Fruit fly (Drosophila melanogaster) whole organism, adult: Measurements from ENCODE around the gene CG5404.

ENCODE experiments used
- CG11617 ChIP-seq: fragments of 200-800 bp; sonication (Bioruptor generic); optimal IDR thresholded peaks from 2 replicates; lab custom pipeline; 2017; ENCODE audit warnings: mild to moderate bottlenecking, missing biosample characterization, missing genetic modification reagents, missing genetic modification characterization
- CG12768 ChIP-seq: fragments of 200-800 bp; sonication (Bioruptor generic); optimal IDR thresholded peaks from 2 replicates; lab custom pipeline; 2017; ENCODE audit warnings: missing biosample characterization, missing genetic modification characterization, mild to moderate bottlenecking, moderate library complexity, missing genetic modification reagents
- CG14711 ChIP-seq: fragments of 200-800 bp; sonication (Bioruptor generic); optimal IDR thresholded peaks from 2 replicates; lab custom pipeline; 2018; ENCODE audit warnings: missing biosample characterization, mild to moderate bottlenecking, missing genetic modification characterization, moderate library complexity
- CG1620 ChIP-seq: fragments of 200-800 bp; sonication (Bioruptor generic); optimal IDR thresholded peaks from 2 replicates; lab custom pipeline; 2016; ENCODE audit warnings: missing biosample characterization, missing genetic modification characterization
- CG33017 ChIP-seq: fragments of 200-800 bp; sonication (Bioruptor generic); optimal IDR thresholded peaks from 2 replicates; lab custom pipeline; 2018; ENCODE audit warnings: missing biosample characterization, mild to moderate bottlenecking, missing genetic modification characterization, moderate library complexity
- CG5204 ChIP-seq: fragments of 200-800 bp; sonication (Bioruptor generic); optimal IDR thresholded peaks from 2 replicates; lab custom pipeline; 2016; ENCODE audit warnings: missing biosample characterization, missing genetic modification characterization
- CG7045 ChIP-seq: fragments of 200-800 bp; sonication (Bioruptor generic); optimal IDR thresholded peaks from 2 replicates; lab custom pipeline; 2017; ENCODE audit warnings: missing biosample characterization, mild to moderate bottlenecking, missing genetic modification characterization
- CG7101 ChIP-seq: fragments of 200-800 bp; sonication (Bioruptor generic); optimal IDR thresholded peaks from 2 replicates; lab custom pipeline; 2018; ENCODE audit warnings: missing biosample characterization, mild to moderate bottlenecking, missing genetic modification characterization, moderate library complexity
- Clk ChIP-seq: fragments of 200-800 bp; sonication (Bioruptor generic); optimal IDR thresholded peaks from 2 replicates; lab custom pipeline; 2017; ENCODE audit warnings: missing biosample characterization, missing genetic modification characterization
- Crg-1 ChIP-seq: fragments of 200-800 bp; sonication (Bioruptor generic); optimal IDR thresholded peaks from 2 replicates; lab custom pipeline; 2016; ENCODE audit warnings: missing biosample characterization, missing genetic modification characterization
- Hr96 ChIP-seq: fragments of 200-800 bp; sonication (Bioruptor generic); optimal IDR thresholded peaks from 2 replicates; lab custom pipeline; 2016; ENCODE audit warnings: missing biosample characterization, missing genetic modification characterization
- Mnt ChIP-seq: fragments of 200-800 bp; sonication (Bioruptor generic); optimal IDR thresholded peaks from 2 replicates; lab custom pipeline; 2016; ENCODE audit warnings: missing biosample characterization, mild to moderate bottlenecking, missing genetic modification characterization
- bab1 ChIP-seq: fragments of 200-800 bp; sonication (Bioruptor generic); optimal IDR thresholded peaks from 3 replicates; lab custom pipeline; 2019; ENCODE audit warnings: missing biosample characterization, mild to moderate bottlenecking, missing genetic modification characterization, moderate library complexity
- cic ChIP-seq: fragments of 200-800 bp; sonication (Bioruptor generic); optimal IDR thresholded peaks from 2 replicates; lab custom pipeline; 2017; ENCODE audit warnings: missing biosample characterization, mild to moderate bottlenecking, missing genetic modification characterization, moderate library complexity
- cnc ChIP-seq, 2 experiments: fragments of >200 bp; optimal IDR thresholded peaks; 2 replicates each; lab custom pipeline; 2017
- kay ChIP-seq: fragments of 200-800 bp; sonication (Bioruptor generic); peaks from one replicate; lab custom pipeline; 2016; ENCODE audit warnings: missing biosample characterization, missing genetic modification characterization, borderline replicate concordance
- ovo ChIP-seq: fragments of 200-800 bp; sonication (Bioruptor generic); optimal IDR thresholded peaks from 2 replicates; lab custom pipeline; 2016; ENCODE audit warnings: missing biosample characterization, missing genetic modification characterization
- pad ChIP-seq: fragments of 200-800 bp; sonication (Bioruptor generic); optimal IDR thresholded peaks from 3 replicates; lab custom pipeline; 2017; ENCODE audit warnings: missing biosample characterization, missing genetic modification characterization, mild to moderate bottlenecking, moderate library complexity, missing genetic modification reagents
- tj ChIP-seq: fragments of 200-800 bp; sonication (Bioruptor generic); optimal IDR thresholded peaks from 3 replicates; lab custom pipeline; 2017; ENCODE audit warnings: missing biosample characterization, mild to moderate bottlenecking, missing genetic modification characterization, moderate library complexity
- toe ChIP-seq: fragments of 200-800 bp; sonication (Bioruptor generic); optimal IDR thresholded peaks from 2 replicates; lab custom pipeline; 2016; ENCODE audit warnings: missing biosample characterization, missing genetic modification characterization

Gene CG5404

dm6 chr3R:15696461-15697044, 7.9 kb upstream of the CG5404 start:
- TF ChIP-seq CG7101 (tag; lab: Kevin White, UChicago) (no peak), pad (GFP tag; lab: Kevin White, UChicago) (no peak), CG12768 (peak; percentile 10), Clk (GFP tag; lab: Kevin White, UChicago) (no peak), CG7045 (GFP tag; lab: Kevin White, UChicago) (peak; percentile 35), ovo (GFP tag; lab: Kevin White, UChicago) (peak; percentile 7), cic (peak; percentile 78), cnc (optimal IDR thresholded peaks at IDR 0.05; lab: Kevin White, UChicago) (no peak), CG33017 (tag; lab: Kevin White, UChicago) (peak; percentile 33), CG14711 (tag; lab: Kevin White, UChicago) (peak; percentile 1), kay (GFP tag; lab: Kevin White, UChicago) (peak; percentile 90)

- TF ChIP-seq Mnt (no peak), pad (GFP tag; lab: Kevin White, UChicago) (no peak), CG12768 (no peak), Crg-1 (no peak), CG7045 (GFP tag; lab: Kevin White, UChicago) (no peak), Hr96 (GFP tag; lab: Kevin White, UChicago) (no peak), cnc (optimal IDR thresholded peaks at IDR 0.05; lab: Kevin White, UChicago) (no peak), toe (GFP tag; lab: Kevin White, UChicago) (no peak), tj (GFP tag; lab: Kevin White, UChicago) (no peak), kay (GFP tag; lab: Kevin White, UChicago) (no peak), CG33017 (tag; lab: Kevin White, UChicago) (no peak), CG5204 (no peak), CG14711 (tag; lab: Kevin White, UChicago) (no peak), CG1620 (GFP tag; lab: Kevin White, UChicago) (no peak)
Measured at dm6 chr3R:15700801-15701200, 3.7 kb upstream of the CG5404 start.

- TF ChIP-seq cnc (optimal IDR thresholded peaks at IDR 0.05; lab: Kevin White, UChicago) (no peak), CG7045 (GFP tag; lab: Kevin White, UChicago) (no peak), pad (GFP tag; lab: Kevin White, UChicago) (no peak), Mnt (no peak), toe (GFP tag; lab: Kevin White, UChicago) (no peak), Clk (GFP tag; lab: Kevin White, UChicago) (no peak), CG12768 (no peak)
Measured at dm6 chr3R:15716485-15716884, 12.0 kb downstream of the CG5404 start, which contains the start of gene CG31294. TSS of gene CG31294 (minus strand) at chr3R:15716585.

dm6 chr3R:15730629-15731028, 26.2 kb downstream of the CG5404 start:
- TF ChIP-seq ovo (GFP tag; lab: Kevin White, UChicago) (no peak), toe (GFP tag; lab: Kevin White, UChicago) (no peak), CG7045 (GFP tag; lab: Kevin White, UChicago) (no peak), CG1620 (GFP tag; lab: Kevin White, UChicago) (no peak), bab1 (GFP tag; lab: Kevin White, UChicago) (no peak), CG12768 (no peak), cic (no peak), Clk (GFP tag; lab: Kevin White, UChicago) (no peak), CG14711 (tag; lab: Kevin White, UChicago) (no peak), Mnt (no peak), CG5204 (no peak), pad (GFP tag; lab: Kevin White, UChicago) (no peak)

dm6 chr3R:15731446-15731845, 27.0 kb downstream of the CG5404 start, which contains the start of gene CG34274:
TSS of gene CG34274 (plus strand) at chr3R:15731746.
- TF ChIP-seq CG33017 (tag; lab: Kevin White, UChicago) (no peak), tj (GFP tag; lab: Kevin White, UChicago) (no peak), CG7101 (tag; lab: Kevin White, UChicago) (no peak)

dm6 chr3R:15744354-15744753, 39.9 kb downstream of the CG5404 start, which contains the start of gene CG4520:
TSS of gene CG4520 (plus strand) at chr3R:15744654.
- TF ChIP-seq CG7101 (tag; lab: Kevin White, UChicago) (no peak), CG1620 (GFP tag; lab: Kevin White, UChicago) (no peak), cic (no peak), CG11617 (GFP tag; lab: Kevin White, UChicago) (no peak), cnc (optimal IDR thresholded peaks at IDR 0.05; lab: Kevin White, UChicago) (no peak), Mnt (no peak), pad (GFP tag; lab: Kevin White, UChicago) (no peak), Clk (GFP tag; lab: Kevin White, UChicago) (no peak), Crg-1 (no peak), CG14711 (tag; lab: Kevin White, UChicago) (no peak), CG5204 (no peak), Hr96 (GFP tag; lab: Kevin White, UChicago) (no peak), kay (GFP tag; lab: Kevin White, UChicago) (no peak), tj (GFP tag; lab: Kevin White, UChicago) (no peak), CG7045 (GFP tag; lab: Kevin White, UChicago) (no peak), toe (GFP tag; lab: Kevin White, UChicago) (no peak), bab1 (GFP tag; lab: Kevin White, UChicago) (no peak), CG12768 (no peak)
